Fruit fly (Drosophila melanogaster): ENCODE data around the gene CG3823.

Gene CG3823

dm6 chrX:6332988-6333719 is 29.4 kb downstream of the CG3823 start:
- TF ChIP-seq CG8478 (optimal IDR thresholded peaks at IDR 0.05) (no peak), CTCF (optimal IDR thresholded peaks at IDR 0.05) (no peak)

- TF ChIP-seq CTCF (optimal IDR thresholded peaks at IDR 0.05): no peak
- TF ChIP-seq CG8478 (optimal IDR thresholded peaks at IDR 0.05): no peak
Observed at dm6 chrX:6334945-6335344, 31.2 kb downstream of the CG3823 start.

- no peak for TF ChIP-seq CG8478 (optimal IDR thresholded peaks at IDR 0.05)
- TF ChIP-seq CTCF (optimal IDR thresholded peaks at IDR 0.05): no peak
Observed at dm6 chrX:6337702-6338101, 33.9 kb downstream of the CG3823 start, which contains the start of gene CG3842. Gene CG3842 (plus strand): TSS chrX:6337762.

DNA sequence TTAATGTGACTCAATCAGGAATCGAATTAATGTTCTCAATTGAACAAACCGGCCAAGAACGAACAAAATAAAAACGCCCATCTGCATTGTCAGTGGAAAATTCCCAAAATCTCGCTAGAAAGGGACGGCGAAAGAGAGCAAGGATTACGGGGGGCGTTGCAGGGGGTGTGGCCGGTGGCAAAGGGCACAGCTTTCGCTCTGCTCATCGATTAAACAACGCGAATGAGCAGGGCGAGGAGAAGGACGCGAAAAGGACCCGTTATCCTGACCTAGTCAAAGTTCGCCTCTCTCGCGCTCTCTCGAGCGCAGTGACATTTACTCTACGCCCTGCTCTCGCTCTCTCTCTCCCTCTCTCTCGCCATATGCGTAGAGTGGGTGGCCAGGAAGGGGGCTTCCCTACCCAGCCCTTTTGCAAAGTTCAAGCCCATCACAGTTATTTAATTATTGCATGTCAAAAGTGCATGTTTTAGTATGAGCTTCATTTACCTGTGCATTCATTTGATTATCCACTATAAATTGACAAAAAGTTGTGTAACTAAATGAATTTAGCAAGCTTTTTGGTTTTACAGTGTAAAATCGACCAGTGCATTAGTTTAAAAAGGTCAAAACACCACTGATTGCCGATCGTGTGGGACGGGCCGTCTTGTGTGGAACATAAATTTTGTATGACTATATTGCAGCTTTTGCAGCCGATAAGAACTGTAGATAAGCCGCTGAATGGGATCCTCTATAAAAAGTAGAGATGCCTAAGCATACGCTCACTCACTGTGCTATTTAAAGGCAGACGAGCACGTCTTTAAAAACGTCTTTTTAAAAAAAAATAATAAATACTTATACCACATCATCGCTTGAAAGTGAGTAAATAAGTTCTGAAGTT is 35.2 kb downstream of the CG3823 start:
- TF ChIP-seq CG8478 (optimal IDR thresholded peaks at IDR 0.05) (no peak), CTCF (optimal IDR thresholded peaks at IDR 0.05) (no peak)

dm6 chrX:6339970-6340548 is 36.3 kb downstream of the CG3823 start:
- TF ChIP-seq CTCF (optimal IDR thresholded peaks at IDR 0.05) (no peak), CG8478 (optimal IDR thresholded peaks at IDR 0.05) (no peak)

dm6 chrX:6340593-6341068 is 36.9 kb downstream of the CG3823 start:
- TF ChIP-seq CTCF (optimal IDR thresholded peaks at IDR 0.05) (no peak), CG8478 (optimal IDR thresholded peaks at IDR 0.05) (no peak)

DNA sequence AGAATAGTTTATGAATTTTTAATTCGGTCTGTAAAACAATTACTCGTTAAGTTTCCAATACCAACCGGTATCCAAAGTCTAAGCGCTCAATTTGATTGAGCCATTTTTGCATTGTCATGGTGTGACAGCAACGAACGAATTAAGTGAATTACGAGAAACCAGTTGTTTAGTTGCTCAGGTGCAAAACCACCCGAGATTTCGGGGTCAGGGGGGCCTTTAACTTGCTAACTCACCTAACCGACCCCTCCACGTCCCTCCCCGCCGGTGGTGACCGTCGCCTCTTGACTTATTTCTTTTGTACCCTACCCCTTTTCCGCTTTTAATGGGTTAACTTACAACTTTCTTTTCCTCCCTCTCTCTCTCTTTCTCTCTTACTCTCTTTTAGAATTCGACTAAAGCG is 37.9 kb downstream of the CG3823 start:
- TF ChIP-seq CG8478 (optimal IDR thresholded peaks at IDR 0.05) (no peak), CTCF (optimal IDR thresholded peaks at IDR 0.05) (no peak)

dm6 chrX:6343323-6343722 is 39.5 kb downstream of the CG3823 start:
- TF ChIP-seq CG8478 (optimal IDR thresholded peaks at IDR 0.05) (no peak), CTCF (optimal IDR thresholded peaks at IDR 0.05) (no peak)

DNA sequence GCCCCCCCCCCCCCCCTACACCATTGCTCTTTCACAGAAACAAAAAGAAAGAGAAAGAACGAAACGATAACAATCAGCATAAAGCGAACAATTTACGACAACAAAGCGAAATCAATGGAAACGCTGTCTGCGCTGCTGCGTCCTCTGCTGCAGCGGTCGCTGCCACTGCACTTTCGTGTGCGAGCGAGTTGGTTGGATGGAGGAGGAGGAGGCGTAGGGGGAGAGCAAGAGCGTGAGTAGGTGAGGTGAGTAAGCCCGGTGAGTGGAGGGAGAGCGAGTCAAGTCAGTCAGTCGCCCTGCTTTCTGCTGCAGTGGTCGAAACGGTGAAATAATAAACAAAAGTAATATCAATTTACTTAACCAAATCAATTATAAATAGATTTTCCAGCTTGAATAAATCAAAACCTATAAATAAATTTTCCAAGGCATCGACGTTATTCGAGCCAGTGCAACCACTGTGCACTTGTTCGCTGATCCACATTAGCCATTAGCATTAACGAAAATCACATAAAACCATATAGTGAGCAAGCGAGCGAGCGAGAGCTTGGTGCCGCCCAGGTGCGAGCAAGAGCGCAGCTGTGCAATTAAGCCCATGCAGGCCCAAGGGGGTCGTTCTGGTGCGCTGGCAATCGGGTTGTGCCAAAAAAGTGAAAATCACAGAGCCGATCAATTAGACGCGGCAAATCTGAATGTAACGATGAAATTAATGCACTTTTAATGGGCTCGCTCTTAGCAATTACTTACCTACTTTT is 40.2 kb downstream of the CG3823 start:
- TF ChIP-seq CG8478 (optimal IDR thresholded peaks at IDR 0.05) (no peak), CTCF (optimal IDR thresholded peaks at IDR 0.05) (no peak)

- TF ChIP-seq CTCF (optimal IDR thresholded peaks at IDR 0.05) (no peak), CG8478 (optimal IDR thresholded peaks at IDR 0.05) (no peak)
Observed at dm6 chrX:6344538-6345074, 40.8 kb downstream of the CG3823 start.

- TF ChIP-seq CG8478 (optimal IDR thresholded peaks at IDR 0.05) (no peak), CTCF (optimal IDR thresholded peaks at IDR 0.05) (no peak)
Observed at dm6 chrX:6346153-6346552, 42.4 kb downstream of the CG3823 start.

dm6 chrX:6346926-6347367 is 43.2 kb downstream of the CG3823 start, which contains the start of gene CG3847:
Gene CG3847 (plus strand): TSS chrX:6347103.
- no peak for TF ChIP-seq CG8478 (optimal IDR thresholded peaks at IDR 0.05)
- peak in 1 of 2 experiments; percentile 56 for TF ChIP-seq CTCF (optimal IDR thresholded peaks at IDR 0.05)

dm6 chrX:6349231-6349630 is 45.5 kb downstream of the CG3823 start:
- TF ChIP-seq CG8478 (optimal IDR thresholded peaks at IDR 0.05): no peak
- no peak for TF ChIP-seq CTCF (optimal IDR thresholded peaks at IDR 0.05)

- TF ChIP-seq CTCF (optimal IDR thresholded peaks at IDR 0.05): no peak
- no peak for TF ChIP-seq CG8478 (optimal IDR thresholded peaks at IDR 0.05)
Observed at dm6 chrX:6350213-6350679, 46.5 kb downstream of the CG3823 start, which contains the start of the genes ND-B16.6 and kdn. Gene ND-B16.6 (minus strand): TSS chrX:6350401. Gene kdn (plus strand): TSS chrX:6350629.
